Worm (Caenorhabditis elegans) whole organism, L4 larva: Measurements from ENCODE around the gene nspc-4.

Experiments used
- lin-29 ChIP-seq: fragments of 200-800 bp; sonication (Bioruptor generic); IDR thresholded peaks from 2 replicates; pipeline ENCODE4 v1.3.6; 2022; ENCODE audit warnings: missing genetic modification reagents, missing genetic modification characterization, missing compliant biosample characterization
- nhr-42 ChIP-seq: fragments of 200-800 bp; sonication (Bioruptor generic); IDR thresholded peaks from 2 replicates; pipeline ENCODE4 v1.3.6; 2022; ENCODE audit warnings: missing genetic modification characterization, missing compliant biosample characterization

- TF ChIP-seq nhr-42 = no peak
- TF ChIP-seq lin-29 (GFP tag; lab: Robert Waterston, UW) = no peak
Measured at ce11 chrX:8521614-8522013, 16.5 kb downstream of the nspc-4 start, which contains the start of gene C03G5.14.
